Fruit fly (Drosophila melanogaster) ovary, adult (tissue): ENCODE results near the gene CG42346.
"Not testable (repeated sequence)": the region's sequence is repeated elsewhere in the genome, so short reads cannot be mapped to it uniquely, and the experiment has no call there.

Source experiments
- CG17801 ChIP-seq: fragments of 200-800 bp; optimal IDR thresholded peaks from 2 replicates; lab custom pipeline; 2019; ENCODE audit warnings: missing biosample characterization, mild to moderate bottlenecking, missing genetic modification characterization, moderate library complexity; ENCODE audit not compliant: partially characterized antibody

CG42346 gene

dm6 chrX:22832099-22832498, at the start of gene CG42346:
Gene CG42346 (plus strand): TSS chrX:22832399.
- TF ChIP-seq CG17801: no peak

- no peak for TF ChIP-seq CG17801
Observed at dm6 chrX:22796073-22796472, 36.1 kb upstream of the CG42346 start.

dm6 chrX:22811835-22812234, 20.4 kb upstream of the CG42346 start, which contains the start of gene CG12446:
Gene CG12446 (minus strand): TSS chrX:22811935.
- TF ChIP-seq CG17801: not testable (repeated sequence)

- no peak for TF ChIP-seq CG17801
Observed at dm6 chrX:22824669-22825068, 7.5 kb upstream of the CG42346 start.

dm6 chrX:22830509-22830908, 1.7 kb upstream of the CG42346 start:
- no peak for TF ChIP-seq CG17801

- no peak for TF ChIP-seq CG17801
Observed at dm6 chrX:22833534-22833933, 1.3 kb downstream of the CG42346 start.

dm6 chrX:22836438-22836837, 4.2 kb downstream of the CG42346 start:
- no peak for TF ChIP-seq CG17801

dm6 chrX:22837338-22837737, 5.1 kb downstream of the CG42346 start:
- no peak for TF ChIP-seq CG17801

dm6 chrX:22838405-22838804, 6.2 kb downstream of the CG42346 start:
- no peak for TF ChIP-seq CG17801

dm6 chrX:22846393-22846792, 14.2 kb downstream of the CG42346 start:
- TF ChIP-seq CG17801: no peak

dm6 chrX:22847247-22847646, 15.0 kb downstream of the CG42346 start:
- TF ChIP-seq CG17801: no peak

- no peak for TF ChIP-seq CG17801
Observed at dm6 chrX:22851289-22851688, 19.1 kb downstream of the CG42346 start.

- TF ChIP-seq CG17801: peak; percentile 24
Observed at dm6 chrX:22854994-22855708, 23.0 kb downstream of the CG42346 start, which contains the start of gene fog. Gene fog (minus strand): TSS chrX:22855194.

dm6 chrX:22858076-22858475, 25.9 kb downstream of the CG42346 start:
- no peak for TF ChIP-seq CG17801

dm6 chrX:22859286-22859685, 27.1 kb downstream of the CG42346 start:
- TF ChIP-seq CG17801: no peak

- TF ChIP-seq CG17801: no peak
Observed at dm6 chrX:22872512-22872911, 40.3 kb downstream of the CG42346 start, which contains the start of gene CG34334. Gene CG34334 (plus strand): TSS chrX:22872812.

- TF ChIP-seq CG17801: no peak
Observed at dm6 chrX:22917886-22918285, 85.7 kb downstream of the CG42346 start.
